Fruit fly (Drosophila melanogaster) whole organism, prepupa: ENCODE data around the gene Alg10.

ENCODE experiments used
- Blimp-1 ChIP-seq: fragments of 200-800 bp; sonication (Bioruptor generic); optimal IDR thresholded peaks from 3 replicates; lab custom pipeline; 2017; ENCODE audit warnings: missing biosample characterization, missing genetic modification characterization, mild to moderate bottlenecking, moderate library complexity, missing genetic modification reagents
- CG10631 ChIP-seq: fragments of 200-800 bp; sonication (Bioruptor generic); optimal IDR thresholded peaks from 2 replicates; lab custom pipeline; 2016; ENCODE audit warnings: missing biosample characterization, missing genetic modification characterization
- CG10669 ChIP-seq: fragments of 200-800 bp; sonication (Bioruptor generic); optimal IDR thresholded peaks from 3 replicates; lab custom pipeline; 2018; ENCODE audit warnings: missing biosample characterization, mild to moderate bottlenecking, missing genetic modification characterization, moderate library complexity
- CG11294 ChIP-seq: fragments of 200-800 bp; sonication (Bioruptor generic); IDR thresholded peaks from 2 replicates; pipeline ENCODE4 v1.3.6; 2022; ENCODE audit warnings: missing biosample characterization, missing genetic modification characterization
- CG11762 ChIP-seq: fragments of 200-800 bp; sonication (Bioruptor generic); optimal IDR thresholded peaks from 3 replicates; lab custom pipeline; 2016; ENCODE audit warnings: missing biosample characterization, missing genetic modification characterization; ENCODE audit not compliant: insufficient read depth
- CG11902 ChIP-seq: fragments of 200-800 bp; sonication (Bioruptor generic); optimal IDR thresholded peaks from 3 replicates; lab custom pipeline; 2016; ENCODE audit warnings: missing biosample characterization, missing genetic modification characterization
- CG15336 ChIP-seq: fragments of 200-800 bp; sonication (Bioruptor generic); IDR thresholded peaks from 2 replicates; pipeline ENCODE4 v1.3.6; 2022; ENCODE audit warnings: missing biosample characterization, missing genetic modification characterization
- CG1621 ChIP-seq: fragments of 200-800 bp; sonication (Bioruptor generic); optimal IDR thresholded peaks from 3 replicates; lab custom pipeline; 2018; ENCODE audit warnings: missing biosample characterization, mild to moderate bottlenecking, missing genetic modification characterization
- CG16779 ChIP-seq: fragments of 200-800 bp; sonication (Bioruptor generic); optimal IDR thresholded peaks from 3 replicates; lab custom pipeline; 2017; ENCODE audit warnings: missing biosample characterization, mild to moderate bottlenecking, missing genetic modification characterization
- CG3032 ChIP-seq: fragments of 200-800 bp; optimal IDR thresholded peaks from 2 replicates; lab custom pipeline; 2019; ENCODE audit warnings: missing biosample characterization, mild to moderate bottlenecking, missing genetic modification characterization, moderate library complexity
- CG31627 ChIP-seq: fragments of 200-800 bp; sonication (Bioruptor generic); optimal IDR thresholded peaks from 3 replicates; lab custom pipeline; 2016; ENCODE audit warnings: missing biosample characterization, missing genetic modification characterization
- CG32006 ChIP-seq: fragments of 200-800 bp; sonication (Bioruptor generic); optimal IDR thresholded peaks from 3 replicates; lab custom pipeline; 2017; ENCODE audit warnings: missing biosample characterization, mild to moderate bottlenecking, missing genetic modification characterization
- CG34406 ChIP-seq: fragments of 200-800 bp; sonication (Bioruptor generic); optimal IDR thresholded peaks from 3 replicates; lab custom pipeline; 2016; ENCODE audit warnings: missing biosample characterization, missing genetic modification characterization
- CG3919 ChIP-seq: fragments of 200-800 bp; sonication (Bioruptor generic); optimal IDR thresholded peaks from 3 replicates; lab custom pipeline; 2016; ENCODE audit warnings: missing biosample characterization, missing genetic modification characterization
- CG4318 ChIP-seq: fragments of 200-800 bp; sonication (Bioruptor generic); optimal IDR thresholded peaks from 3 replicates; lab custom pipeline; 2017; ENCODE audit warnings: missing biosample characterization, mild to moderate bottlenecking, missing genetic modification characterization
- CG6163 ChIP-seq: fragments of 200-800 bp; sonication (Bioruptor generic); IDR thresholded peaks from 3 replicates; pipeline ENCODE4 v1.3.6; 2022; ENCODE audit warnings: missing biosample characterization, missing genetic modification characterization
- CG6276 ChIP-seq: fragments of 200-800 bp; sonication (Bioruptor generic); optimal IDR thresholded peaks from 2 replicates; lab custom pipeline; 2017; ENCODE audit warnings: missing biosample characterization, mild to moderate bottlenecking, missing genetic modification characterization
- CG6792 ChIP-seq: fragments of 200-800 bp; sonication (Bioruptor generic); optimal IDR thresholded peaks from 3 replicates; lab custom pipeline; 2016; ENCODE audit warnings: missing biosample characterization, missing genetic modification characterization
- CG6808 ChIP-seq: fragments of 200-800 bp; sonication (Bioruptor generic); optimal IDR thresholded peaks from 3 replicates; lab custom pipeline; 2017; ENCODE audit warnings: missing biosample characterization, missing genetic modification characterization, mild to moderate bottlenecking, moderate library complexity, missing genetic modification reagents
- CG6854 ChIP-seq: fragments of 200-800 bp; sonication (Bioruptor generic); optimal IDR thresholded peaks from 2 replicates; lab custom pipeline; 2017; ENCODE audit warnings: missing biosample characterization, mild to moderate bottlenecking, missing genetic modification characterization
- CG8119 ChIP-seq: fragments of 200-800 bp; sonication (Bioruptor generic); IDR thresholded peaks from 3 replicates; pipeline ENCODE4 v1.3.6; 2022; ENCODE audit warnings: missing biosample characterization, missing genetic modification characterization
- CG8319 ChIP-seq: fragments of 200-800 bp; sonication (Bioruptor generic); optimal IDR thresholded peaks from 3 replicates; lab custom pipeline; 2016; ENCODE audit warnings: missing biosample characterization, missing genetic modification characterization
- CG9139 ChIP-seq: fragments of 200-800 bp; sonication (Bioruptor generic); optimal IDR thresholded peaks from 3 replicates; lab custom pipeline; 2017; ENCODE audit warnings: missing biosample characterization, mild to moderate bottlenecking, missing genetic modification characterization
- Eip75B ChIP-seq: fragments of 200-800 bp; sonication (Bioruptor generic); optimal IDR thresholded peaks from 3 replicates; lab custom pipeline; 2016; ENCODE audit warnings: missing biosample characterization, missing genetic modification characterization
- Eip78C ChIP-seq: fragments of 200-800 bp; sonication (Bioruptor generic); peaks from one replicate; lab custom pipeline; 2016; ENCODE audit warnings: missing biosample characterization, missing genetic modification characterization
- Eip93F ChIP-seq: fragments of 200-800 bp; sonication (Bioruptor generic); optimal IDR thresholded peaks from 2 replicates; lab custom pipeline; 2016; ENCODE audit warnings: missing biosample characterization, mild to moderate bottlenecking, missing genetic modification characterization
- Ets21C ChIP-seq: fragments of 200-800 bp; sonication (Bioruptor generic); optimal IDR thresholded peaks from 3 replicates; lab custom pipeline; 2016; ENCODE audit warnings: missing biosample characterization, missing genetic modification characterization
- Ets96B ChIP-seq: fragments of 200-800 bp; optimal IDR thresholded peaks from 2 replicates; lab custom pipeline; 2019; ENCODE audit warnings: missing biosample characterization, mild to moderate bottlenecking, missing genetic modification characterization, moderate library complexity
- Gug ChIP-seq: fragments of 200-800 bp; sonication (Bioruptor generic); IDR thresholded peaks from 2 replicates; pipeline ENCODE4 v1.3.6; 2022; ENCODE audit warnings: missing biosample characterization, missing genetic modification characterization
- Hr38 ChIP-seq: sonication (Bioruptor generic); optimal IDR thresholded peaks from 2 replicates; lab custom pipeline; 2016; ENCODE audit warnings: missing biosample characterization, missing genetic modification characterization
- Hr39 ChIP-seq: fragments of 200-800 bp; sonication (Bioruptor generic); optimal IDR thresholded peaks from 2 replicates; lab custom pipeline; 2016; ENCODE audit warnings: missing biosample characterization, missing genetic modification characterization
- Hr4 ChIP-seq: fragments of 200-800 bp; sonication (Bioruptor generic); optimal IDR thresholded peaks from 3 replicates; lab custom pipeline; 2016; ENCODE audit warnings: missing biosample characterization, missing genetic modification characterization
- Met ChIP-seq: fragments of 200-800 bp; sonication (Bioruptor generic); optimal IDR thresholded peaks from 3 replicates; lab custom pipeline; 2016; ENCODE audit warnings: missing biosample characterization, missing genetic modification characterization
- OdsH ChIP-seq: fragments of 200-800 bp; sonication (Bioruptor generic); optimal IDR thresholded peaks from 3 replicates; lab custom pipeline; 2016; ENCODE audit warnings: missing biosample characterization, missing genetic modification characterization
- Smox ChIP-seq: fragments of 200-800 bp; sonication (Bioruptor generic); optimal IDR thresholded peaks from 3 replicates; lab custom pipeline; 2016; ENCODE audit warnings: missing biosample characterization, missing genetic modification characterization
- Sox102F ChIP-seq: fragments of 200-800 bp; sonication (Bioruptor generic); optimal IDR thresholded peaks from 2 replicates; lab custom pipeline; 2016; ENCODE audit warnings: missing biosample characterization, mild to moderate bottlenecking, missing genetic modification characterization
- Sox15 ChIP-seq: fragments of 200-800 bp; sonication (Bioruptor generic); optimal IDR thresholded peaks from 3 replicates; lab custom pipeline; 2016; ENCODE audit warnings: missing biosample characterization, missing genetic modification characterization
- achi ChIP-seq: fragments of 200-800 bp; sonication (Bioruptor generic); optimal IDR thresholded peaks from 3 replicates; lab custom pipeline; 2016; ENCODE audit warnings: missing biosample characterization, missing genetic modification characterization
- acj6 ChIP-seq: fragments of 200-800 bp; sonication (Bioruptor generic); optimal IDR thresholded peaks from 3 replicates; lab custom pipeline; 2016; ENCODE audit warnings: missing biosample characterization, missing genetic modification characterization
- dac ChIP-seq: fragments of 200-800 bp; sonication (Bioruptor generic); optimal IDR thresholded peaks from 2 replicates; lab custom pipeline; 2017; ENCODE audit warnings: missing biosample characterization, mild to moderate bottlenecking, missing genetic modification characterization
- dsx ChIP-seq: fragments of 200-800 bp; optimal IDR thresholded peaks from 3 replicates; lab custom pipeline; 2019; ENCODE audit warnings: missing biosample characterization, mild to moderate bottlenecking, missing genetic modification characterization, moderate library complexity; ENCODE audit not compliant: poor library complexity, severe bottlenecking
- eg ChIP-seq: fragments of 200-800 bp; sonication (Bioruptor generic); IDR thresholded peaks from 3 replicates; pipeline ENCODE4 v1.3.6; 2022; ENCODE audit warnings: missing biosample characterization, missing genetic modification characterization
- esn ChIP-seq: fragments of 200-800 bp; sonication (Bioruptor generic); optimal IDR thresholded peaks from 2 replicates; lab custom pipeline; 2016; ENCODE audit warnings: missing biosample characterization, mild to moderate bottlenecking, missing genetic modification characterization, moderate library complexity
- fd59A ChIP-seq: fragments of 200-800 bp; sonication (Bioruptor generic); optimal IDR thresholded peaks from 2 replicates; lab custom pipeline; 2017; ENCODE audit warnings: missing biosample characterization, mild to moderate bottlenecking, missing genetic modification characterization, missing genetic modification reagents
- fd85E ChIP-seq: fragments of 200-800 bp; sonication (Bioruptor generic); optimal IDR thresholded peaks from 3 replicates; lab custom pipeline; 2016; ENCODE audit warnings: missing biosample characterization, missing genetic modification characterization
- lz ChIP-seq: fragments of 200-800 bp; sonication (Bioruptor generic); optimal IDR thresholded peaks from 3 replicates; lab custom pipeline; 2016; ENCODE audit warnings: missing biosample characterization, missing genetic modification characterization
- net ChIP-seq: fragments of 200-800 bp; sonication (Bioruptor generic); optimal IDR thresholded peaks from 3 replicates; lab custom pipeline; 2016; ENCODE audit warnings: missing biosample characterization, missing genetic modification characterization
- pdm3 ChIP-seq: fragments of 200-800 bp; sonication (Bioruptor generic); optimal IDR thresholded peaks from 3 replicates; lab custom pipeline; 2016; ENCODE audit warnings: missing biosample characterization, missing genetic modification characterization
- salr ChIP-seq, 2 experiments: fragments of 200-800 bp; sonication (Bioruptor generic); optimal IDR thresholded peaks; 3 replicates each; lab custom pipeline; 2016 to 2018; ENCODE audit warnings: missing biosample characterization in 2 of 2, missing genetic modification characterization in 2 of 2, mild to moderate bottlenecking in 1 of 2
- spab ChIP-seq: fragments of 200-800 bp; sonication (Bioruptor generic); optimal IDR thresholded peaks from 2 replicates; lab custom pipeline; 2017; ENCODE audit warnings: missing biosample characterization, mild to moderate bottlenecking, missing genetic modification characterization, missing genetic modification reagents
- svp ChIP-seq: fragments of 200-800 bp; sonication (Bioruptor generic); peaks from one replicate; lab custom pipeline; 2016; ENCODE audit warnings: missing biosample characterization, missing genetic modification characterization
- topi ChIP-seq: fragments of 200-800 bp; sonication (Bioruptor generic); optimal IDR thresholded peaks from 3 replicates; lab custom pipeline; 2016; ENCODE audit warnings: missing biosample characterization, missing genetic modification characterization
- vri ChIP-seq: fragments of 200-800 bp; sonication (Bioruptor generic); optimal IDR thresholded peaks from 3 replicates; lab custom pipeline; 2016; ENCODE audit warnings: missing biosample characterization, mild to moderate bottlenecking, missing genetic modification characterization

The Alg10 gene

dm6 chr3L:11155380-11155779 is 9.4 kb upstream of the Alg10 start:
- TF ChIP-seq Sox102F (no peak), CG6276 (GFP tag; lab: Kevin White, UChicago) (peak; percentile 62), CG11902 (GFP tag; lab: Kevin White, UChicago) (no peak), salr (GFP tag; optimal IDR thresholded peaks at IDR 0.05; lab: Kevin White, UChicago) (peak in 1 of 2 experiments; percentile 35), eg (GFP tag; lab: Robert Waterston, UW) (peak; percentile 81), net (GFP tag; lab: Kevin White, UChicago) (peak; percentile 57), CG8319 (GFP tag; lab: Kevin White, UChicago) (no peak), acj6 (peak; percentile 54), CG6808 (GFP tag; lab: Kevin White, UChicago) (peak; percentile 14), CG10631 (GFP tag; lab: Kevin White, UChicago) (peak; percentile 53), CG3032 (peak; percentile 5), OdsH (peak; percentile 61), Smox (GFP tag; lab: Kevin White, UChicago) (peak; percentile 26), Hr38 (GFP tag; lab: Kevin White, UChicago) (no peak), pdm3 (GFP tag; lab: Kevin White, UChicago) (peak; percentile 62), Blimp-1 (no peak), CG31627 (peak; percentile 38), esn (GFP tag; lab: Kevin White, UChicago) (peak; percentile 32), svp (GFP tag; lab: Kevin White, UChicago) (no peak), CG11762 (GFP tag; lab: Kevin White, UChicago) (no peak), Gug (GFP tag; lab: Robert Waterston, UW) (peak; percentile 69; the same call in 1 of the 2 replicates), topi (GFP tag; lab: Kevin White, UChicago) (peak; percentile 16), CG10669 (no peak), Eip78C (GFP tag; lab: Kevin White, UChicago) (peak; percentile 87), vri (GFP tag; lab: Kevin White, UChicago) (no peak), CG4318 (GFP tag; lab: Kevin White, UChicago) (peak; percentile 38), Eip75B (GFP tag; lab: Kevin White, UChicago) (no peak), lz (GFP tag; lab: Kevin White, UChicago) (peak; percentile 20), CG6792 (no peak), CG15336 (GFP tag; lab: Robert Waterston, UW) (peak; percentile 85), CG32006 (GFP tag; lab: Kevin White, UChicago) (peak; percentile 70), Eip93F (GFP tag; lab: Kevin White, UChicago) (no peak), CG1621 (tag; lab: Kevin White, UChicago) (no peak), CG3919 (GFP tag; lab: Kevin White, UChicago) (peak; percentile 41), Sox15 (GFP tag; lab: Kevin White, UChicago) (no peak), Ets96B (tag; lab: Kevin White, UChicago) (no peak), achi (GFP tag; lab: Kevin White, UChicago) (peak; percentile 59), fd85E (GFP tag; lab: Kevin White, UChicago) (no peak), dsx (GFP tag; lab: Kevin White, UChicago) (peak; percentile 5), CG8119 (GFP tag; lab: Robert Waterston, UW) (peak; percentile 82; the same call in 2 of the 3 replicates), CG6163 (GFP tag; lab: Robert Waterston, UW) (peak; percentile 70), CG34406 (peak; percentile 6), CG16779 (tag; lab: Kevin White, UChicago) (no peak), Hr39 (GFP tag; lab: Kevin White, UChicago) (peak; percentile 37), Met (peak; percentile 43), CG9139 (GFP tag; lab: Kevin White, UChicago) (no peak), CG6854 (GFP tag; lab: Kevin White, UChicago) (no peak), dac (GFP tag; lab: Kevin White, UChicago) (no peak), CG11294 (peak; percentile 60), fd59A (GFP tag; lab: Kevin White, UChicago) (no peak), Ets21C (GFP tag; lab: Kevin White, UChicago) (no peak), Hr4 (GFP tag; lab: Kevin White, UChicago) (peak; percentile 71), spab (GFP tag; lab: Kevin White, UChicago) (no peak)
